Fruit fly (Drosophila melanogaster) whole organism, wandering third instar larva: ENCODE measurements around the gene RpS10b.

Source experiments
- Dfd ChIP-seq: fragments of >200 bp; optimal IDR thresholded peaks from 2 replicates; lab custom pipeline; 2017; ENCODE audit warnings: missing biosample characterization, missing genetic modification characterization
- HLH106 ChIP-seq: fragments of 200-800 bp; optimal IDR thresholded peaks from 3 replicates; lab custom pipeline; 2019; ENCODE audit warnings: missing biosample characterization, mild to moderate bottlenecking, missing genetic modification characterization, moderate library complexity
- Hnf4 ChIP-seq: fragments of 200-800 bp; sonication (Bioruptor generic); optimal IDR thresholded peaks from 2 replicates; lab custom pipeline; 2016; ENCODE audit warnings: missing biosample characterization, mild to moderate bottlenecking, missing genetic modification characterization
- Hr78 ChIP-seq: fragments of >200 bp; optimal IDR thresholded peaks from 2 replicates; lab custom pipeline; 2017; ENCODE audit warnings: missing biosample characterization, missing genetic modification characterization
- Hr83 ChIP-seq: fragments of 200-300 bp; sonication (Bioruptor generic); optimal IDR thresholded peaks from 2 replicates; lab custom pipeline; 2016; ENCODE audit warnings: missing biosample characterization, mild to moderate bottlenecking, missing genetic modification characterization, moderate library complexity; ENCODE audit not compliant: poor library complexity, severe bottlenecking
- Mio ChIP-seq: sonication (Bioruptor generic); optimal IDR thresholded peaks from 2 replicates; lab custom pipeline; 2016; ENCODE audit warnings: missing biosample characterization, missing genetic modification characterization
- Myc ChIP-seq: fragments of >200 bp; optimal IDR thresholded peaks from 2 replicates; lab custom pipeline; 2017
- Sp1 ChIP-seq: fragments of 200-800 bp; sonication (Bioruptor generic); optimal IDR thresholded peaks from 3 replicates; lab custom pipeline; 2019; ENCODE audit warnings: missing biosample characterization, mild to moderate bottlenecking, missing genetic modification characterization, moderate library complexity
- br ChIP-seq: fragments of 200-800 bp; sonication (Bioruptor generic); optimal IDR thresholded peaks from 2 replicates; lab custom pipeline; 2016; ENCODE audit warnings: missing biosample characterization, missing genetic modification characterization
- jim ChIP-seq: fragments of 175-275, 200-325 bp; sonication (Bioruptor generic); optimal IDR thresholded peaks from 2 replicates; lab custom pipeline; 2016; ENCODE audit warnings: missing biosample characterization, mild to moderate bottlenecking, missing genetic modification characterization
- pan ChIP-seq: fragments of >200 bp; optimal IDR thresholded peaks from 2 replicates; lab custom pipeline; 2017
- sv ChIP-seq: fragments of 200-800 bp; sonication (Bioruptor generic); optimal IDR thresholded peaks from 3 replicates; lab custom pipeline; 2016; ENCODE audit warnings: missing biosample characterization, missing genetic modification characterization
- usp ChIP-seq: fragments of >200 bp; optimal IDR thresholded peaks from 2 replicates; lab custom pipeline; 2017; ENCODE audit warnings: missing biosample characterization, missing genetic modification characterization

DNA sequence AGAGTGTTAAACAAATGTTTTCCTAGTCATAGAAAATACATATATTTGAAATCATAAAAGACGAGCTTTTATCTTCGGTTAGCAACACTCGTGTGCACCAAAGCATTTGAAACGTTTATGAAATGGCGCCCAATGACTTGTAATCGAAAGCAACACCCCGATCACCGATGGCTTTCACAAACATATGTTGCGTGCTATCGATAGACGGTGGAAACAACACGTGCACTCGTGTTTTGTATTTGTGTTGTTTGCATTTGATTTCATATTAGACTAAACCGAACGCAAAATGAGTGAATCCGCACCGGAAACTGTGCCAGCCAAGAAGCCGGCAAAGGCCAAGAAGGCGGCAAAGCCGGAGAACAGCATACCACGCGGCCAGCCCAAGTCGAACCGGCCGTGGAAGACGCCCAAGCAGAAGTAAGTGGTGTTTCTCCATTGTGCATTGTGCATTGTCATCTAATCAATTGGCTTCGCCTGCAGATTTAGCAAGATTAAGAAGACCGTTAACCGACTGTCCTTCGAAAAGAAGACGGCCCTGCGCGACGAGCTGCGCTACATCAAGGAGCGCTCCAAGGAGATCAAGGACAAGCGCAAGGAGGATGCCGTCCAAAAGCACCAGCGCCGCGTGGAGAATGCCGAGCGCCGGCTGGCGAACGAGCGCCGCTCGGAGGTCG is 18.3 kb downstream of the RpS10b start, which contains the start of gene CG14210:
- TF ChIP-seq Myc (lab: Kevin White, UChicago) (no peak), Hnf4 (GFP tag; lab: Kevin White, UChicago) (no peak), br (GFP tag; lab: Kevin White, UChicago) (no peak), jim (GFP tag; lab: Kevin White, UChicago) (no peak), Sp1 (GFP tag; lab: Kevin White, UChicago) (no peak), pan (lab: Kevin White, UChicago) (no peak), Mio (GFP tag; lab: Kevin White, UChicago) (no peak), HLH106 (no peak), sv (GFP tag; lab: Kevin White, UChicago) (no peak), Hr78 (GFP tag; lab: Kevin White, UChicago) (no peak), Dfd (GFP tag; lab: Kevin White, UChicago) (no peak), usp (GFP tag; lab: Kevin White, UChicago) (no peak), Hr83 (GFP tag; lab: Kevin White, UChicago) (no peak)
